Worm (Caenorhabditis elegans) whole organism, L4 larva: Measurements from ENCODE around the gene copb-2.

Experiments
- F10B5.3 ChIP-seq: sonication (generic microtip); optimal IDR thresholded peaks from 2 replicates; lab custom pipeline; 2016; ENCODE audit warnings: mild to moderate bottlenecking, missing genetic modification characterization, missing compliant biosample characterization
- T20F7.1 ChIP-seq: fragments of 200-800 bp; sonication (Bioruptor generic); optimal IDR thresholded peaks from 2 replicates; lab custom pipeline; 2018; ENCODE audit warnings: mild to moderate bottlenecking, missing genetic modification characterization, missing compliant biosample characterization
- Y105C5A.15 ChIP-seq: fragments of 200-800 bp; sonication (Bioruptor generic); IDR thresholded peaks from 2 replicates; pipeline ENCODE4 v1.3.6; 2022; ENCODE audit warnings: missing genetic modification characterization, missing compliant biosample characterization
- Y48G9A.11 ChIP-seq: fragments of 200-800 bp; sonication (Bioruptor generic); IDR thresholded peaks from 2 replicates; pipeline ENCODE4 v1.3.6; 2022; ENCODE audit warnings: missing genetic modification reagents, missing genetic modification characterization, missing compliant biosample characterization
- Y5F2A.4 ChIP-seq: fragments of 200-800 bp; sonication (Bioruptor generic); optimal IDR thresholded peaks from 2 replicates; lab custom pipeline; 2018; ENCODE audit warnings: mild to moderate bottlenecking, missing genetic modification characterization, missing compliant biosample characterization
- aly-2 ChIP-seq: sonication (generic microtip); optimal IDR thresholded peaks from 2 replicates; lab custom pipeline; 2018; ENCODE audit warnings: missing biosample characterization, missing genetic modification characterization
- arid-1 ChIP-seq: fragments of 200-800 bp; sonication (Bioruptor generic); conservative IDR thresholded peaks from 2 replicates; pipeline ENCODE4 v1.3.6; 2022; ENCODE audit warnings: missing genetic modification reagents, missing genetic modification characterization, missing compliant biosample characterization
- daf-8 ChIP-seq: fragments of 200-800 bp; sonication (Bioruptor generic); IDR thresholded peaks from 2 replicates; pipeline ENCODE4 v1.3.6; 2022; ENCODE audit warnings: missing genetic modification characterization, missing compliant biosample characterization
- dmd-9 ChIP-seq: fragments of 200-800 bp; sonication (Bioruptor generic); IDR thresholded peaks from 2 replicates; pipeline ENCODE4 v1.3.6; 2022; ENCODE audit warnings: missing genetic modification reagents, missing genetic modification characterization, missing compliant biosample characterization
- duxl-1 ChIP-seq: sonication (generic microtip); optimal IDR thresholded peaks from 2 replicates; lab custom pipeline; 2016; ENCODE audit warnings: mild to moderate bottlenecking, missing genetic modification characterization, moderate library complexity, missing compliant biosample characterization; ENCODE audit not compliant: poor library complexity
- dve-1 ChIP-seq: sonication (generic microtip); optimal IDR thresholded peaks from 2 replicates; lab custom pipeline; 2017; ENCODE audit warnings: antibody characterized with exemption, mild to moderate bottlenecking, missing genetic modification characterization, missing compliant biosample characterization; ENCODE audit not compliant: insufficient read depth
- egl-27 ChIP-seq: sonication (generic microtip); optimal IDR thresholded peaks from 3 replicates; lab custom pipeline; 2017; ENCODE audit warnings: missing biosample characterization, missing genetic modification reagents, missing genetic modification characterization
- fos-1 ChIP-seq: fragments of 150-350 bp; optimal IDR thresholded peaks from 2 replicates; lab custom pipeline; 2014; ENCODE audit warnings: missing biosample characterization, missing genetic modification characterization
- hlh-30 ChIP-seq: sonication (generic microtip); optimal IDR thresholded peaks from 2 replicates; lab custom pipeline; 2017; ENCODE audit warnings: antibody characterized with exemption, mild to moderate bottlenecking, missing genetic modification characterization, missing compliant biosample characterization; ENCODE audit not compliant: insufficient read depth
- jun-1 ChIP-seq: fragments of 150-350 bp; optimal IDR thresholded peaks from 2 replicates; lab custom pipeline; 2014; ENCODE audit warnings: missing biosample characterization, missing genetic modification reagents, missing genetic modification characterization
- lim-7 ChIP-seq: fragments of 200-800 bp; sonication (Bioruptor generic); IDR thresholded peaks from 2 replicates; pipeline ENCODE4 v1.3.6; 2022; ENCODE audit warnings: missing genetic modification characterization, missing compliant biosample characterization
- lin-15B ChIP-seq: fragments of 150-350 bp; sonication (generic microtip); optimal IDR thresholded peaks from 3 replicates; lab custom pipeline; 2014; ENCODE audit warnings: missing biosample characterization, missing genetic modification characterization
- lin-39 ChIP-seq: fragments of 150-350 bp; optimal IDR thresholded peaks from 2 replicates; lab custom pipeline; 2014; ENCODE audit warnings: missing biosample characterization, missing genetic modification reagents, missing genetic modification characterization
- lsy-2 ChIP-seq, 2 experiments: fragments of 150-350 bp in 1 of 2; sonication (generic microtip) in 1 of 2; optimal IDR thresholded peaks; 2 replicates each; lab custom pipeline; 2014 to 2017; ENCODE audit warnings: missing biosample characterization in 2 of 2, missing genetic modification characterization in 2 of 2
- madf-5 ChIP-seq, 2 experiments: fragments of 200-800 bp; sonication (Bioruptor generic); IDR thresholded peaks; 2 replicates each; pipeline ENCODE4 v1.3.6; 2022; ENCODE audit warnings: missing compliant biosample characterization in 2 of 2, missing genetic modification characterization in 2 of 2
- madf-9 ChIP-seq: fragments of 200-800 bp; sonication (Bioruptor generic); conservative IDR thresholded peaks from 2 replicates; pipeline ENCODE4 v1.3.6; 2022; ENCODE audit warnings: missing genetic modification reagents, missing genetic modification characterization, missing compliant biosample characterization
- mdt-29 ChIP-seq: fragments of 200-800 bp; sonication (Bioruptor generic); IDR thresholded peaks from 2 replicates; pipeline ENCODE4 v1.3.6; 2022; ENCODE audit warnings: missing genetic modification reagents, missing genetic modification characterization, missing compliant biosample characterization
- mes-2 ChIP-seq: sonication (generic microtip); optimal IDR thresholded peaks from 2 replicates; lab custom pipeline; 2016; ENCODE audit warnings: missing genotype, mild to moderate bottlenecking, missing genetic modification characterization, missing compliant biosample characterization; ENCODE audit not compliant: poor library complexity, severe bottlenecking
- nhr-10 ChIP-seq: fragments of 150-350 bp; optimal IDR thresholded peaks from 2 replicates; lab custom pipeline; 2014; ENCODE audit warnings: missing biosample characterization, missing genetic modification characterization
- nhr-102 ChIP-seq: sonication (generic microtip); optimal IDR thresholded peaks from 2 replicates; lab custom pipeline; 2016; ENCODE audit warnings: mild to moderate bottlenecking, missing genetic modification characterization, moderate library complexity, missing compliant biosample characterization
- nhr-28 ChIP-seq: fragments of 150-350 bp; optimal IDR thresholded peaks from 2 replicates; lab custom pipeline; 2014; ENCODE audit warnings: missing biosample characterization, missing genetic modification characterization
- nhr-41 ChIP-seq: fragments of 200-800 bp; sonication (Bioruptor generic); IDR thresholded peaks from 2 replicates; pipeline ENCODE4 v1.3.6; 2022; ENCODE audit warnings: missing genetic modification reagents, missing genetic modification characterization, missing compliant biosample characterization
- nhr-76 ChIP-seq: fragments of 150-350 bp; optimal IDR thresholded peaks from 2 replicates; lab custom pipeline; 2014; ENCODE audit warnings: missing biosample characterization, missing genetic modification characterization
- nhr-77 ChIP-seq: fragments of 150-350 bp; optimal IDR thresholded peaks from 2 replicates; lab custom pipeline; 2014; ENCODE audit warnings: missing biosample characterization, missing genetic modification characterization
- php-3 ChIP-seq: fragments of 200-800 bp; sonication (Bioruptor generic); IDR thresholded peaks from 2 replicates; pipeline ENCODE4 v1.3.6; 2022; ENCODE audit warnings: missing genetic modification reagents, missing genetic modification characterization, missing compliant biosample characterization
- snpc-4 ChIP-seq: fragments of 150-350 bp; optimal IDR thresholded peaks from 2 replicates; lab custom pipeline; 2014; ENCODE audit warnings: missing biosample characterization, missing genetic modification characterization
- spr-1 ChIP-seq: sonication (generic microtip); optimal IDR thresholded peaks from 2 replicates; lab custom pipeline; 2016; ENCODE audit warnings: mild to moderate bottlenecking, missing genetic modification characterization, missing compliant biosample characterization
- unc-39 ChIP-seq: sonication (generic microtip); optimal IDR thresholded peaks from 2 replicates; lab custom pipeline; 2017; ENCODE audit warnings: missing biosample characterization, missing genetic modification characterization
- zip-11 ChIP-seq: fragments of 200-800 bp; sonication (Bioruptor generic); IDR thresholded peaks from 2 replicates; pipeline ENCODE4 v1.3.6; 2022; ENCODE audit warnings: missing genetic modification characterization, missing compliant biosample characterization
- ztf-7 ChIP-seq: fragments of 150-350 bp; optimal IDR thresholded peaks from 2 replicates; lab custom pipeline; 2014; ENCODE audit warnings: missing biosample characterization, missing genetic modification characterization

Gene copb-2

ce11 chrIV:9423095-9423494, 36.4 kb upstream of the copb-2 start, which contains the start of gene srxa-2:
Gene srxa-2 (plus strand): TSS chrIV:9423395.
- TF ChIP-seq T20F7.1 (GFP tag; lab: Kevin White, UChicago) (no peak), mes-2 (no peak), arid-1 (GFP tag; lab: Robert Waterston, UW) (no peak), nhr-76 (tag; lab: Kevin White, UChicago) (no peak), daf-8 (GFP tag; lab: Robert Waterston, UW) (no peak), jun-1 (tag; lab: Kevin White, UChicago) (no peak), hlh-30 (tag; lab: Kevin White, UChicago) (no peak), lim-7 (GFP tag; lab: Robert Waterston, UW) (no peak), lin-15B (tag; lab: Kevin White, UChicago) (no peak), duxl-1 (tag; lab: Kevin White, UChicago) (no peak), ztf-7 (tag; lab: Kevin White, UChicago) (no peak), unc-39 (no peak), mdt-29 (GFP tag; lab: Robert Waterston, UW) (no peak), zip-11 (GFP tag; lab: Robert Waterston, UW) (no peak), Y105C5A.15 (GFP tag; lab: Robert Waterston, UW) (no peak), nhr-28 (tag; lab: Kevin White, UChicago) (no peak)

- TF ChIP-seq egl-27 (tag; lab: Kevin White, UChicago) (no peak), Y48G9A.11 (GFP tag; lab: Robert Waterston, UW) (no peak), snpc-4 (tag; lab: Kevin White, UChicago) (no peak), nhr-41 (GFP tag; lab: Robert Waterston, UW) (no peak), fos-1 (tag; lab: Kevin White, UChicago) (no peak), lsy-2 (tag; optimal IDR thresholded peaks at IDR 0.05; lab: Kevin White, UChicago) (no peak), lin-39 (tag; lab: Kevin White, UChicago) (no peak), nhr-77 (tag; lab: Kevin White, UChicago) (no peak), Y5F2A.4 (GFP tag; lab: Kevin White, UChicago) (no peak), nhr-102 (tag; lab: Kevin White, UChicago) (no peak), aly-2 (tag; lab: Kevin White, UChicago) (no peak), madf-5 (GFP tag; IDR thresholded peaks at IDR 0.05; lab: Robert Waterston, UW) (no peak), mdt-29 (GFP tag; lab: Robert Waterston, UW) (no peak)
These were observed 31.6 kb upstream of the copb-2 start, which contains the start of gene F59B8.1 for ce11 chrIV:9427959-9428358. Gene F59B8.1 (plus strand): TSS chrIV:9428259.

ce11 chrIV:9432327-9432726, 27.2 kb upstream of the copb-2 start:
- TF ChIP-seq nhr-10 (tag; lab: Kevin White, UChicago) (no peak), F10B5.3 (tag; lab: Kevin White, UChicago) (no peak), fos-1 (tag; lab: Kevin White, UChicago) (no peak), madf-9 (GFP tag; lab: Robert Waterston, UW) (no peak), spr-1 (no peak), mes-2 (no peak), dve-1 (tag; lab: Kevin White, UChicago) (no peak), nhr-76 (tag; lab: Kevin White, UChicago) (no peak), nhr-41 (GFP tag; lab: Robert Waterston, UW) (no peak), Y5F2A.4 (GFP tag; lab: Kevin White, UChicago) (no peak), php-3 (GFP tag; lab: Robert Waterston, UW) (no peak), ztf-7 (tag; lab: Kevin White, UChicago) (no peak), mdt-29 (GFP tag; lab: Robert Waterston, UW) (no peak), nhr-28 (tag; lab: Kevin White, UChicago) (no peak), nhr-77 (tag; lab: Kevin White, UChicago) (no peak), dmd-9 (GFP tag; lab: Robert Waterston, UW) (no peak)
